Worm (Caenorhabditis elegans): ENCODE data around the gene col-154.

DNA sequence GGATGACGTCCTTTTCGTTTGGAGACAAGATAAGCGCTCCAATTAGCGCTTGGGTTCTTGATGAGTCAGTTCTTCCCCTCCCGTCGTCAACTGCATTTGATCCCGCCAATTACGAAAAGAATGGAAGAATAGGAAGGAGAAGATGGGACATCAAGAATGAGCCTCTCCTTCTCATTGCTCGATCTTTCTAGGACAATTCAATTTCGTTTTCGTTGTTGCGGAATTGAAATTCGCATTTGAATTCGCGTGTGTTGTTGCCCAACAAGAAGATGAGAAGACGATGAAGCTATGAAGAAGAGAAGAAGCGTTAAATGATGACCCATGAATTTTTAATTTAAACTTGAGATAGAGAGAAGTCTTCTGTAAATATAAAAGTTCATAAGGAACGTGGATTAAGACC is 48.3 kb upstream of the col-154 start:
- TF ChIP-seq nhr-11 (tag; optimal IDR thresholded peaks at IDR 0.05), result no peak
- no peak for TF ChIP-seq elt-3 (tag; optimal IDR thresholded peaks at IDR 0.05)
- TF ChIP-seq ceh-28 (tag; optimal IDR thresholded peaks at IDR 0.05), result no peak
- TF ChIP-seq lin-39 (tag; optimal IDR thresholded peaks at IDR 0.05), result no peak
- TF ChIP-seq elt-1 (tag; optimal IDR thresholded peaks at IDR 0.05), result no peak
- TF ChIP-seq egl-27 (tag; optimal IDR thresholded peaks at IDR 0.05), result no peak
- no peak for TF ChIP-seq nhr-43 (tag; optimal IDR thresholded peaks at IDR 0.05; ENCODE audit: poor library complexity, severe bottlenecking)
- TF ChIP-seq fkh-10 (GFP tag; optimal IDR thresholded peaks at IDR 0.05), result peak; percentile 36
- no peak for TF ChIP-seq skn-1 (tag; optimal IDR thresholded peaks at IDR 0.05)
- no peak for TF ChIP-seq unc-62 (GFP tag; optimal IDR thresholded peaks at IDR 0.05)
- TF ChIP-seq nhr-237 (tag; optimal IDR thresholded peaks at IDR 0.05), result no peak
- TF ChIP-seq snpc-4 (tag; optimal IDR thresholded peaks at IDR 0.05), result no peak
- TF ChIP-seq ceh-82 (tag; optimal IDR thresholded peaks at IDR 0.05), result no peak
- no peak for TF ChIP-seq ceh-16 (tag; optimal IDR thresholded peaks at IDR 0.05)

Measured in whole organism, L3 larva.